Worm (Caenorhabditis elegans): ENCODE results near the gene W02B12.16.

DNA sequence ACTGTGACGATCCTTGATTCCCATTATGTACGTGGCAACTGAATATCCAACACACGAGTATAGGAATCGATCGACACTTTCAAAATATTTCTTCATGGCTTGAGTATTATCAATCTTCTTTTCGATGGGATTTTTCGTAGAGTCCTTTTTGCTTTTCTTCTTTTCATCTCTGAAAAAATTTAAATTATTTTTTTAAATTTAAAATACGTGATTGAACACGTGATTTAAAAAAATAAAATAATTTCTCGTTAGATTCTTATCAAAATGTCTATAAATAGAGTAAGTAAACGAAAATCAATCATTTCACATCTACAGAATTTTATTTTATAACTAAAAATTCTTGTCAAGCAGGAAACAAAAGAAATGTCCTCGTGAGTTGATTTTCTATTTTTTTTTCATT is 45.0 kb upstream of the W02B12.16 start, which contains the start of gene Y62F5A.10:
- TF ChIP-seq ets-7 (tag; optimal IDR thresholded peaks at IDR 0.05) (no peak), ceh-13 (GFP tag; optimal IDR thresholded peaks at IDR 0.05) (no peak), hmbx-1 (tag; optimal IDR thresholded peaks at IDR 0.05) (no peak), aly-1 (tag; optimal IDR thresholded peaks at IDR 0.05) (no peak), sea-1 (GFP tag; conservative IDR thresholded peaks at IDR 0.05) (no peak), ama-1 (optimal IDR thresholded peaks at IDR 0.05) (no peak), flt-1 (GFP tag; IDR thresholded peaks at IDR 0.05) (no peak), tra-4 (tag; optimal IDR thresholded peaks at IDR 0.05) (no peak)
